Fruit fly (Drosophila melanogaster): ENCODE data around the gene GluRIB.

GluRIB gene

dm6 chr3L:9335711-9336110, 83.9 kb downstream of the GluRIB start (continued):
- TF ChIP-seq abd-A (tag; optimal IDR thresholded peaks at IDR 0.05) (peak; percentile 43), sd (tag; optimal IDR thresholded peaks at IDR 0.05) (peak; percentile 36), fu2 (GFP tag; optimal IDR thresholded peaks at IDR 0.05) (no peak), crol (GFP tag; IDR thresholded peaks at IDR 0.05) (peak; percentile 98), CG2678 (tag; optimal IDR thresholded peaks at IDR 0.05) (no peak), CG15479 (GFP tag; optimal IDR thresholded peaks at IDR 0.05) (no peak), CG3163 (GFP tag; optimal IDR thresholded peaks at IDR 0.05) (no peak), dan (GFP tag; IDR thresholded peaks at IDR 0.05) (no peak), Jarid2 (GFP tag; optimal IDR thresholded peaks at IDR 0.05) (peak; percentile 3), HmgD (GFP tag; optimal IDR thresholded peaks at IDR 0.05) (no peak), mirr (GFP tag; optimal IDR thresholded peaks at IDR 0.05) (peak; percentile 43), nau (GFP tag; optimal IDR thresholded peaks at IDR 0.05) (peak; percentile 29), CG31224 (GFP tag; IDR thresholded peaks at IDR 0.05) (0 out of 2 replicates have a peak, but pooled peaks have one; percentile 4), lab (GFP tag; optimal IDR thresholded peaks at IDR 0.05) (peak; percentile 64), Dip2 (GFP tag; IDR thresholded peaks at IDR 0.05) (no peak), CG4404 (GFP tag; IDR thresholded peaks at IDR 0.05) (no peak), cwo (GFP tag; optimal IDR thresholded peaks at IDR 0.05) (peak; percentile 1), CG17612 (GFP tag; IDR thresholded peaks at IDR 0.05) (no peak), ash1 (GFP tag; optimal IDR thresholded peaks at IDR 0.05) (no peak), CG15514 (GFP tag; optimal IDR thresholded peaks at IDR 0.05) (peak; percentile 7), CG8281 (tag; optimal IDR thresholded peaks at IDR 0.05) (no peak), CG12769 (tag; optimal IDR thresholded peaks at IDR 0.05) (peak; percentile 68), YL-1 (GFP tag; optimal IDR thresholded peaks at IDR 0.05) (no peak), CG10321 (GFP tag; IDR thresholded peaks at IDR 0.05) (peak; percentile 44), Fer1 (GFP tag; optimal IDR thresholded peaks at IDR 0.05) (no peak), ttk (GFP tag; IDR thresholded peaks at IDR 0.05) (peak; percentile 72), bbx (GFP tag; IDR thresholded peaks at IDR 0.05; ENCODE audit: partially characterized antibody) (0 out of 2 replicates have a peak, but pooled peaks have one; percentile 32), CG9932 (GFP tag; IDR thresholded peaks at IDR 0.05) (peak; percentile 31; the same call in 1 of the 2 replicates), vvl (GFP tag; IDR thresholded peaks at IDR 0.05) (peak; percentile 47; the same call in 1 of the 2 replicates), CG2116 (GFP tag; optimal IDR thresholded peaks at IDR 0.05) (no peak), Sry-δ (GFP tag; optimal IDR thresholded peaks at IDR 0.05) (no peak), Side (GFP tag; optimal IDR thresholded peaks at IDR 0.05) (no peak), Dbx (GFP tag; IDR thresholded peaks at IDR 0.05) (no peak), gce (GFP tag; IDR thresholded peaks at IDR 0.05) (no peak), ro (GFP tag; IDR thresholded peaks at IDR 0.05) (no peak), sr (GFP tag; IDR thresholded peaks at IDR 0.05) (peak; percentile 62; the same call in 2 of the 3 replicates), maf-S (GFP tag; optimal IDR thresholded peaks at IDR 0.05) (no peak), Dip3 (GFP tag; optimal IDR thresholded peaks at IDR 0.05) (no peak), tup (GFP tag; optimal IDR thresholded peaks at IDR 0.05) (no peak), CG3281 (GFP tag; optimal IDR thresholded peaks at IDR 0.05) (peak; percentile 9), fd3F (GFP tag; optimal IDR thresholded peaks at IDR 0.05) (no peak), CG10366 (GFP tag; IDR thresholded peaks at IDR 0.05) (no peak), CG9437 (GFP tag; optimal IDR thresholded peaks at IDR 0.05) (peak; percentile 47), peb (GFP tag; IDR thresholded peaks at IDR 0.05) (no peak), kay (GFP tag; optimal IDR thresholded peaks at IDR 0.05) (peak; percentile 69), klu (GFP tag; IDR thresholded peaks at IDR 0.05) (peak; percentile 46; the same call in 1 of the 2 replicates), CG18619 (GFP tag; optimal IDR thresholded peaks at IDR 0.05) (no peak), Aef1 (GFP tag; IDR thresholded peaks at IDR 0.05) (peak; percentile 80), sisA (GFP tag; IDR thresholded peaks at IDR 0.05) (no peak), HmgZ (tag; optimal IDR thresholded peaks at IDR 0.05) (peak; percentile 14), CG8290 (GFP tag; optimal IDR thresholded peaks at IDR 0.05) (no peak), CG8290 (tag; optimal IDR thresholded peaks at IDR 0.05) (peak in 1 of 2 experiments; percentile 23)

Data from whole organism, embryonic.